Fruit fly (Drosophila melanogaster) whole organism, embryonic: ENCODE data around the gene CG43389.

Experiments used
- Abd-B ChIP-seq: fragments of 200-800 bp; sonication (Bioruptor generic); optimal IDR thresholded peaks from 2 replicates; lab custom pipeline; 2018; ENCODE audit warnings: missing biosample characterization, mild to moderate bottlenecking, missing genetic modification characterization, moderate library complexity
- Adf1 ChIP-seq: fragments of 200-800 bp; sonication (Bioruptor generic); IDR thresholded peaks from 2 replicates; pipeline ENCODE4 v1.3.6; 2022; ENCODE audit warnings: missing biosample characterization, missing genetic modification characterization
- CG10431 ChIP-seq: fragments of 200-800 bp; sonication (Bioruptor generic); optimal IDR thresholded peaks from 3 replicates; lab custom pipeline; 2018; ENCODE audit warnings: missing biosample characterization, mild to moderate bottlenecking, missing genetic modification characterization
- CG11085 ChIP-seq: fragments of 200-800 bp; sonication (Bioruptor generic); IDR thresholded peaks from 2 replicates; pipeline ENCODE4 v1.3.6; 2022; ENCODE audit warnings: missing biosample characterization, missing genetic modification characterization
- CG11504 ChIP-seq: fragments of 200-800 bp; sonication (Bioruptor generic); optimal IDR thresholded peaks from 3 replicates; lab custom pipeline; 2019; ENCODE audit warnings: missing biosample characterization, mild to moderate bottlenecking, missing genetic modification characterization, moderate library complexity
- CG12104 ChIP-seq: fragments of 200-800 bp; sonication (Bioruptor generic); optimal IDR thresholded peaks from 3 replicates; lab custom pipeline; 2016; ENCODE audit warnings: missing biosample characterization, missing genetic modification characterization
- CG13287 ChIP-seq: fragments of 200-800 bp; sonication (Bioruptor generic); IDR thresholded peaks from 2 replicates; pipeline ENCODE4 v1.3.6; 2022; ENCODE audit warnings: missing biosample characterization, missing genetic modification characterization; ENCODE audit not compliant: partially characterized antibody
- CG13296 ChIP-seq: fragments of 200-800 bp; sonication (Bioruptor generic); optimal IDR thresholded peaks from 3 replicates; lab custom pipeline; 2018; ENCODE audit warnings: missing biosample characterization, mild to moderate bottlenecking, missing genetic modification characterization
- CG13894 ChIP-seq: fragments of 200-800 bp; sonication (Bioruptor generic); optimal IDR thresholded peaks from 3 replicates; lab custom pipeline; 2018; ENCODE audit warnings: missing biosample characterization, mild to moderate bottlenecking, missing genetic modification characterization, moderate library complexity
- CG17359 ChIP-seq: fragments of 200-800 bp; sonication (Bioruptor generic); optimal IDR thresholded peaks from 3 replicates; lab custom pipeline; 2018; ENCODE audit warnings: missing biosample characterization, mild to moderate bottlenecking, missing genetic modification characterization, moderate library complexity
- CG17912 ChIP-seq: fragments of 200-800 bp; sonication (Bioruptor generic); optimal IDR thresholded peaks from 2 replicates; lab custom pipeline; 2018; ENCODE audit warnings: missing biosample characterization, mild to moderate bottlenecking, missing genetic modification characterization
- CG18764 ChIP-seq: fragments of 200-800 bp; sonication (Bioruptor generic); optimal IDR thresholded peaks from 3 replicates; lab custom pipeline; 2016; ENCODE audit warnings: missing biosample characterization, missing genetic modification characterization
- CG34376 ChIP-seq: fragments of 200-800 bp; sonication (Bioruptor generic); optimal IDR thresholded peaks from 2 replicates; lab custom pipeline; 2018; ENCODE audit warnings: missing biosample characterization, mild to moderate bottlenecking, missing genetic modification characterization
- CG3838 ChIP-seq: fragments of 200-800 bp; sonication (Bioruptor generic); optimal IDR thresholded peaks from 3 replicates; lab custom pipeline; 2016; ENCODE audit warnings: missing biosample characterization, missing genetic modification characterization
- CG4360 ChIP-seq: fragments of 200-800 bp; sonication (Bioruptor generic); IDR thresholded peaks from 2 replicates; pipeline ENCODE4 v1.3.6; 2022; ENCODE audit warnings: missing biosample characterization, missing genetic modification characterization
- CG5180 ChIP-seq: fragments of 200-800 bp; sonication (Bioruptor generic); optimal IDR thresholded peaks from 3 replicates; lab custom pipeline; 2017; ENCODE audit warnings: missing biosample characterization, missing genetic modification characterization, mild to moderate bottlenecking, moderate library complexity, missing genetic modification reagents
- CG6813 ChIP-seq: fragments of 200-800 bp; sonication (Bioruptor generic); optimal IDR thresholded peaks from 2 replicates; lab custom pipeline; 2017; ENCODE audit warnings: missing biosample characterization, missing genetic modification characterization, mild to moderate bottlenecking, moderate library complexity, missing genetic modification reagents
- CG8388 ChIP-seq: fragments of 200-800 bp; sonication (Bioruptor generic); optimal IDR thresholded peaks from 2 replicates; lab custom pipeline; 2019; ENCODE audit warnings: missing biosample characterization, mild to moderate bottlenecking, missing genetic modification characterization, moderate library complexity
- Dip2 ChIP-seq: fragments of 200-800 bp; sonication (Bioruptor generic); IDR thresholded peaks from 2 replicates; pipeline ENCODE4 v1.3.6; 2022; ENCODE audit warnings: missing biosample characterization, missing genetic modification characterization
- E2f2 ChIP-seq: fragments of 200-800 bp; sonication (Bioruptor generic); IDR thresholded peaks from 2 replicates; pipeline ENCODE4 v1.3.6; 2022; ENCODE audit warnings: missing biosample characterization, missing genetic modification characterization
- HLH3B ChIP-seq: fragments of 200-800 bp; sonication (Bioruptor generic); IDR thresholded peaks from 2 replicates; pipeline ENCODE4 v1.3.6; 2022; ENCODE audit warnings: missing biosample characterization, missing genetic modification characterization
- Hey ChIP-seq: fragments of 200-800 bp; sonication (Bioruptor generic); optimal IDR thresholded peaks from 3 replicates; lab custom pipeline; 2018; ENCODE audit warnings: missing biosample characterization, mild to moderate bottlenecking, missing genetic modification characterization
- Mad ChIP-seq: fragments of 200-800 bp; sonication (Bioruptor generic); optimal IDR thresholded peaks from 2 replicates; lab custom pipeline; 2016; ENCODE audit warnings: missing biosample characterization, missing genetic modification characterization
- Mes4 ChIP-seq: fragments of 200-800 bp; sonication (Bioruptor generic); optimal IDR thresholded peaks from 2 replicates; lab custom pipeline; 2016; ENCODE audit warnings: missing biosample characterization, missing genetic modification characterization
- Mrtf ChIP-seq: fragments of 200-800 bp; sonication (Bioruptor generic); IDR thresholded peaks from 3 replicates; pipeline ENCODE4 v1.3.6; 2022; ENCODE audit warnings: missing biosample characterization, missing genetic modification characterization
- Ravus ChIP-seq: fragments of 200-800 bp; sonication (Bioruptor generic); IDR thresholded peaks from 2 replicates; pipeline ENCODE4 v1.3.6; 2022; ENCODE audit warnings: missing biosample characterization, missing genetic modification characterization
- Sox100B ChIP-seq: fragments of 200-800 bp; sonication (Bioruptor generic); optimal IDR thresholded peaks from 3 replicates; lab custom pipeline; 2018; ENCODE audit warnings: missing biosample characterization, mild to moderate bottlenecking, missing genetic modification characterization
- Tbp ChIP-seq: fragments of >200 bp; optimal IDR thresholded peaks from 2 replicates; lab custom pipeline; 2018; ENCODE audit warnings: missing biosample characterization, missing genetic modification characterization
- chif ChIP-seq, 2 experiments: fragments of 200-800 bp; sonication (Bioruptor generic); optimal IDR thresholded peaks; 3 replicates each; lab custom pipeline; 2016; ENCODE audit warnings: missing biosample characterization in 2 of 2, missing genetic modification characterization in 2 of 2
- fd96Cb ChIP-seq: fragments of 200-800 bp; sonication (Bioruptor generic); optimal IDR thresholded peaks from 2 replicates; lab custom pipeline; 2018; ENCODE audit warnings: missing biosample characterization, mild to moderate bottlenecking, missing genetic modification characterization, moderate library complexity
- grau ChIP-seq: fragments of 200-800 bp; optimal IDR thresholded peaks from 3 replicates; lab custom pipeline; 2019; ENCODE audit warnings: missing biosample characterization, mild to moderate bottlenecking, missing genetic modification characterization, moderate library complexity
- gro ChIP-seq: fragments of 200-800 bp; sonication (Bioruptor generic); optimal IDR thresholded peaks from 2 replicates; lab custom pipeline; 2016; ENCODE audit warnings: missing biosample characterization, missing genetic modification characterization
- gsb ChIP-seq: fragments of 200-800 bp; sonication (Bioruptor generic); IDR thresholded peaks from 2 replicates; pipeline ENCODE4 v1.3.6; 2022; ENCODE audit warnings: missing biosample characterization, missing genetic modification characterization
- h ChIP-seq: fragments of >200 bp; optimal IDR thresholded peaks from 2 replicates; lab custom pipeline; 2017
- lab ChIP-seq: fragments of 200-800 bp; sonication (Bioruptor generic); optimal IDR thresholded peaks from 3 replicates; lab custom pipeline; 2017; ENCODE audit warnings: missing biosample characterization, missing genetic modification characterization, mild to moderate bottlenecking, moderate library complexity, missing genetic modification reagents
- lov ChIP-seq, 2 experiments: fragments of 200-800 bp in 1 of 2; fragments of >200 bp in 1 of 2; sonication (Bioruptor generic) in 1 of 2; IDR thresholded peaks in 1 of 2; optimal IDR thresholded peaks in 1 of 2; 2 replicates in 1 of 2; 3 replicates in 1 of 2; pipeline versions ENCODE4 v1.3.6 to Lab custom; 2017 to 2022; ENCODE audit warnings: missing biosample characterization in 1 of 2, missing genetic modification characterization in 1 of 2
- mld ChIP-seq: fragments of 200-800 bp; sonication (Bioruptor generic); IDR thresholded peaks from 3 replicates; pipeline ENCODE4 v1.3.6; 2022; ENCODE audit warnings: missing biosample characterization, missing genetic modification characterization; ENCODE audit not compliant: partially characterized antibody
- nom ChIP-seq: fragments of 200-800 bp; sonication (Bioruptor generic); optimal IDR thresholded peaks from 2 replicates; lab custom pipeline; 2017; ENCODE audit warnings: missing biosample characterization, missing genetic modification characterization, mild to moderate bottlenecking, moderate library complexity, missing genetic modification reagents
- oc ChIP-seq: fragments of 200-800 bp; sonication (Bioruptor generic); optimal IDR thresholded peaks from 2 replicates; lab custom pipeline; 2018; ENCODE audit warnings: missing biosample characterization, mild to moderate bottlenecking, missing genetic modification characterization, moderate library complexity
- pb ChIP-seq: fragments of 200-800 bp; sonication (Bioruptor generic); optimal IDR thresholded peaks from 3 replicates; lab custom pipeline; 2016; ENCODE audit warnings: missing biosample characterization, missing genetic modification characterization
- prd ChIP-seq, 3 experiments: fragments of >200 bp in 2 of 3; fragments of 200-800 bp in 1 of 3; sonication (Bioruptor generic) in 1 of 3; optimal IDR thresholded peaks in 2 of 3; IDR thresholded peaks in 1 of 3; 2 replicates in 2 of 3; 3 replicates in 1 of 3; pipeline versions ENCODE4 v1.3.6 to Lab custom; 2017 to 2022; ENCODE audit warnings: missing biosample characterization in 1 of 3, missing genetic modification characterization in 1 of 3
- ranshi ChIP-seq: fragments of 200-800 bp; sonication (Bioruptor generic); IDR thresholded peaks from 2 replicates; pipeline ENCODE4 v1.3.6; 2022; ENCODE audit warnings: missing biosample characterization, missing genetic modification characterization
- rib ChIP-seq: fragments of 200-800 bp; sonication (Bioruptor generic); IDR thresholded peaks from 2 replicates; pipeline ENCODE4 v1.3.6; 2022; ENCODE audit warnings: missing biosample characterization, missing genetic modification characterization
- row ChIP-seq: fragments of 200-800 bp; sonication (Bioruptor generic); IDR thresholded peaks from 3 replicates; pipeline ENCODE4 v1.3.6; 2022; ENCODE audit warnings: missing biosample characterization, missing genetic modification characterization
- slou ChIP-seq: fragments of 200-800 bp; sonication (Bioruptor generic); optimal IDR thresholded peaks from 3 replicates; lab custom pipeline; 2016; ENCODE audit warnings: missing biosample characterization, missing genetic modification characterization
- ssp ChIP-seq: fragments of 200-800 bp; sonication (Bioruptor generic); IDR thresholded peaks from 2 replicates; pipeline ENCODE4 v1.3.6; 2022; ENCODE audit warnings: missing biosample characterization, missing genetic modification characterization
- stc ChIP-seq: fragments of 200-800 bp; sonication (Bioruptor generic); IDR thresholded peaks from 2 replicates; pipeline ENCODE4 v1.3.6; 2022; ENCODE audit warnings: missing biosample characterization, missing genetic modification characterization

The CG43389 gene

DNA sequence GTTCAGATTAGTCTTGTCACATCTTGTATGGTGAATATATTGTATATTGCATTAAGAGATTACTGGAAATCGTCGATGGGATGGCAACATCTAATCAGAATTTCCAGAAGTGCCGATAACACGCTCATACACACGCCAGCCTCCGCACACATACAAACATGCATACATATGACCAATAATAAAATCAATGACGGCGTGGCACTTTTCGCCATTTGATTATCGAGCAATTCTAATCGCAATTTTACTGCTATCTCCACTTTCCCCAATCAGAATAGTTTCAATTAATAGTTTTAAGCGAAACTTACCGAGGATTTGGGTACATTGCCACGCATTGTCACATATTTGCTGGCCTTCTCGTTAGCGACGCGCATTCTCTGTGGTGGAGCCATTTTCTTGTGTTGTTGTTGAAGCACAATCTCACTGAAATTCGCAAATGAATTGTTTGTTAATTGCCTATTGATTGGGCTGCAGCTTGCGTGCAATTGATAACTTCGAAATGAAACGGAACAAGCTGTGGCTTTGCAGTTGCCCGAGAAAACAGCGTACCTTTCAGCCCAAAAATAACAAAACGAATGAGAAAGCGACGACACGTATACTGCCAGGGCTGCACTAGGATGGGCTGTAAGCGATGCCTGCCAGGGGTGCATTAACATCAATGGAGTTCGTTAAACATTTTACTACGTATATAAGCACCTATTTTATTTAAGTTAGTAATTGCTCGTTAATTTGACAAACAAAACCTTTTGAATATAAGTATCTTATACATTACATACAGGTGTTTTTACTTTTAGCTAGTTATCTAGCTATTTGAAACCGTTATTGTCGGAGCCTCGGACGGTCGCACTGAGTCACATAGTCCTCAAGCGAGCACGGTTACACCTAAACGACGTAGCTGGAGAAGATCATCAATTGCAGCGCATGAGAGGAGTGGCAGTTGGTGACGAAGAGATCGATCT is 49.1 kb upstream of the CG43389 start, which contains the start of the genes CG32276 and gry:
Gene CG32276, minus strand, starts transcription at position 601 of the 956 bp plus-strand sequence.
Gene gry, plus strand, starts transcription at position 644 of the 956 bp plus-strand sequence.
- TF ChIP-seq Ravus (GFP tag; lab: Robert Waterston, UW) (no peak), ranshi (GFP tag; lab: Robert Waterston, UW) (peak; percentile 44), Mrtf (no peak), slou (GFP tag; lab: Kevin White, UChicago) (peak; percentile 58), CG12104 (GFP tag; lab: Kevin White, UChicago) (peak; percentile 53), Mad (GFP tag; lab: Kevin White, UChicago) (peak; percentile 82), grau (tag; lab: Kevin White, UChicago) (no peak), CG18764 (peak; percentile 74), CG13287 (peak; percentile 63; the same call in 1 of the 2 replicates), HLH3B (peak; percentile 54), CG3838 (GFP tag; lab: Kevin White, UChicago) (peak; percentile 53), prd (optimal IDR thresholded peaks at IDR 0.05; lab: Kevin White, UChicago) (no peak), prd (GFP tag; IDR thresholded peaks at IDR 0.05; lab: Robert Waterston, UW) (peak; percentile 82), mld (GFP tag; lab: Robert Waterston, UW) (no peak), CG17912 (GFP tag; lab: Kevin White, UChicago) (peak; percentile 7), CG13894 (tag; lab: Kevin White, UChicago) (no peak), CG6813 (GFP tag; lab: Kevin White, UChicago) (no peak), stc (GFP tag; lab: Robert Waterston, UW) (peak; percentile 62), fd96Cb (tag; lab: Kevin White, UChicago) (peak; percentile 57), Hey (tag; lab: Kevin White, UChicago) (no peak), lab (peak; percentile 87), Adf1 (no peak), row (peak; percentile 93), h (lab: Kevin White, UChicago) (no peak), lov (optimal IDR thresholded peaks at IDR 0.05; lab: Kevin White, UChicago) (no peak), lov (GFP tag; IDR thresholded peaks at IDR 0.05; lab: Robert Waterston, UW) (peak; percentile 61; the same call in 1 of the 3 replicates), gsb (GFP tag; lab: Robert Waterston, UW) (no peak), Sox100B (no peak), pb (peak; percentile 36), E2f2 (GFP tag; lab: Robert Waterston, UW) (peak; percentile 53), CG4360 (GFP tag; lab: Robert Waterston, UW) (peak; percentile 55; the same call in 1 of the 2 replicates), oc (tag; lab: Kevin White, UChicago) (no peak), Tbp (GFP tag; lab: Kevin White, UChicago) (peak; percentile 57), chif (GFP tag; optimal IDR thresholded peaks at IDR 0.05; lab: Kevin White, UChicago) (peak; percentile 54 to 71), Dip2 (GFP tag; lab: Robert Waterston, UW) (no peak), gro (no peak), Abd-B (GFP tag; lab: Kevin White, UChicago) (peak; percentile 43), CG34376 (peak; percentile 75), CG13296 (GFP tag; lab: Kevin White, UChicago) (peak; percentile 65), CG8388 (GFP tag; lab: Kevin White, UChicago) (peak; percentile 60), CG17359 (tag; lab: Kevin White, UChicago) (peak; percentile 62), CG11085 (GFP tag; lab: Robert Waterston, UW) (0 out of 2 replicates have a peak, but pooled peaks have one; percentile 27), nom (GFP tag; lab: Kevin White, UChicago) (peak; percentile 84), rib (GFP tag; lab: Robert Waterston, UW) (no peak), Mes4 (peak; percentile 80), CG11504 (tag; lab: Kevin White, UChicago) (no peak), CG10431 (GFP tag; lab: Kevin White, UChicago) (no peak), ssp (GFP tag; lab: Robert Waterston, UW) (peak; percentile 46), CG5180 (GFP tag; lab: Kevin White, UChicago) (no peak)
